Worm (Caenorhabditis elegans): ENCODE data around the gene kel-8.

- peak; percentile 84 for TF ChIP-seq gmeb-1 (tag; optimal IDR thresholded peaks at IDR 0.05)
- TF ChIP-seq blmp-1 (tag; optimal IDR thresholded peaks at IDR 0.05; ENCODE audit: insufficient read depth): no peak
- no peak for TF ChIP-seq ama-1 (optimal IDR thresholded peaks at IDR 0.05)
- TF ChIP-seq ZK546.5 (tag; optimal IDR thresholded peaks at IDR 0.05): no peak
- TF ChIP-seq egl-27 (tag; optimal IDR thresholded peaks at IDR 0.05): peak; percentile 23
- TF ChIP-seq nhr-11 (tag; optimal IDR thresholded peaks at IDR 0.05): peak; percentile 87
- no peak for TF ChIP-seq unc-62 (GFP tag; optimal IDR thresholded peaks at IDR 0.05)
- no peak for TF ChIP-seq lin-39 (tag; optimal IDR thresholded peaks at IDR 0.05)
Observed at ce11 chrV:2672603-2673002, 1.3 kb downstream of the kel-8 start, which contains the start of gene W02G9.3.

All from whole organism, L2 larva.